Worm (Caenorhabditis elegans) whole organism, late embryonic: ENCODE measurements around the gene citk-1.

ENCODE experiments used
- Y22D7AL.16 ChIP-seq: sonication (generic microtip); optimal IDR thresholded peaks from 2 replicates; lab custom pipeline; 2016; ENCODE audit warnings: missing genetic modification characterization, missing compliant biosample characterization
- gmeb-2 ChIP-seq: sonication (generic microtip); optimal IDR thresholded peaks from 2 replicates; lab custom pipeline; 2016; ENCODE audit warnings: missing genetic modification characterization, inconsistent platforms, missing compliant biosample characterization

DNA sequence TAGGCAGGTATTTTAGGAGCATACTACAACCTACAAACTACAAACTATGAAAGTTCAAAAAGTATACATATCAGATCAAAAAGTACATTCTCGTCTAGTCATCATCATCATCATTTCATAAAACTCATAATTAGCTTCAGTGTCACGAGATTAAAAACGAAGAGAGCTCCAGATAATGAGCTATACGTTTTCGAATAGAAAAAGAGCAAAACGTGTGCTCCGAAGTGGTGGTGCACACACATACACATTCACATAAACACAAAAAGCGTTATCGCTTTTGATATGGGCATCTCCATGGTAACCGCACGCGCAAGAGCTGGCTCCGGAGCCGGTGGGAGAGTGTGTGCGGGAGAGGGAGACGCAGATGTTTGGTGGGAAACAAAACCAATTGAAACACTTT is 55.6 kb downstream of the citk-1 start:
- no peak for TF ChIP-seq gmeb-2
- no peak for TF ChIP-seq Y22D7AL.16 (tag; lab: Kevin White, UChicago)
